Worm (Caenorhabditis elegans) whole organism, late embryonic: Measurements from ENCODE around the gene Y62F5A.12.

Experiments used
- F13H6.1 ChIP-seq: sonication (generic microtip); optimal IDR thresholded peaks from 2 replicates; lab custom pipeline; 2016; ENCODE audit warnings: missing genetic modification characterization, missing compliant biosample characterization
- T23F11.4 ChIP-seq: fragments of 200-800 bp; sonication (Bioruptor generic); optimal IDR thresholded peaks from 2 replicates; lab custom pipeline; 2018; ENCODE audit warnings: mild to moderate bottlenecking, missing genetic modification characterization, missing compliant biosample characterization
- ahr-1 ChIP-seq: sonication (generic microtip); optimal IDR thresholded peaks from 2 replicates; lab custom pipeline; 2016; ENCODE audit warnings: missing genetic modification characterization, missing compliant biosample characterization
- ceh-22 ChIP-seq: sonication (generic microtip); optimal IDR thresholded peaks from 2 replicates; lab custom pipeline; 2017; ENCODE audit warnings: missing biosample characterization, missing genetic modification characterization
- ceh-24 ChIP-seq: sonication (generic microtip); optimal IDR thresholded peaks from 2 replicates; lab custom pipeline; 2016; ENCODE audit warnings: mild to moderate bottlenecking, missing genetic modification characterization, missing compliant biosample characterization
- ceh-31 ChIP-seq: sonication (generic microtip); optimal IDR thresholded peaks from 2 replicates; lab custom pipeline; 2016; ENCODE audit warnings: missing genetic modification characterization, missing compliant biosample characterization
- ceh-34 ChIP-seq: sonication (generic microtip); optimal IDR thresholded peaks from 2 replicates; lab custom pipeline; 2016; ENCODE audit warnings: mild to moderate bottlenecking, missing genetic modification characterization, missing compliant biosample characterization
- ceh-45 ChIP-seq: fragments of 200-800 bp; sonication (Bioruptor generic); IDR thresholded peaks from 2 replicates; pipeline ENCODE4 v1.3.6; 2022; ENCODE audit warnings: missing genetic modification reagents, missing genetic modification characterization, missing compliant biosample characterization
- ceh-9 ChIP-seq: sonication (generic microtip); optimal IDR thresholded peaks from 2 replicates; lab custom pipeline; 2016; ENCODE audit warnings: mild to moderate bottlenecking, missing genetic modification characterization, inconsistent platforms, missing compliant biosample characterization
- dve-1 ChIP-seq: sonication (generic microtip); optimal IDR thresholded peaks from 2 replicates; lab custom pipeline; 2017; ENCODE audit warnings: antibody characterized with exemption, mild to moderate bottlenecking, missing genetic modification characterization, missing compliant biosample characterization
- elt-2 ChIP-seq: sonication (generic microtip); optimal IDR thresholded peaks from 2 replicates; lab custom pipeline; 2016; ENCODE audit warnings: missing genetic modification reagents, missing genetic modification characterization, missing compliant biosample characterization
- elt-4 ChIP-seq: sonication (generic microtip); optimal IDR thresholded peaks from 2 replicates; lab custom pipeline; 2016; ENCODE audit warnings: missing genetic modification characterization, missing compliant biosample characterization
- ets-4 ChIP-seq: sonication (generic microtip); optimal IDR thresholded peaks from 2 replicates; lab custom pipeline; 2016; ENCODE audit warnings: missing genetic modification characterization, missing compliant biosample characterization
- fkh-10 ChIP-seq: fragments of 150-350 bp; optimal IDR thresholded peaks from 2 replicates; lab custom pipeline; 2014; ENCODE audit warnings: missing biosample characterization, missing genetic modification reagents, missing genetic modification characterization
- fkh-6 ChIP-seq: sonication (generic microtip); optimal IDR thresholded peaks from 2 replicates; lab custom pipeline; 2016; ENCODE audit warnings: missing genetic modification characterization, missing compliant biosample characterization
- hlh-13 ChIP-seq: fragments of 200-800 bp; sonication (Bioruptor generic); optimal IDR thresholded peaks from 2 replicates; lab custom pipeline; 2018; ENCODE audit warnings: mild to moderate bottlenecking, missing genetic modification characterization, missing compliant biosample characterization
- hlh-15 ChIP-seq: sonication (generic microtip); optimal IDR thresholded peaks from 2 replicates; lab custom pipeline; 2016; ENCODE audit warnings: missing genetic modification characterization, missing compliant biosample characterization
- hlh-30 ChIP-seq: sonication (generic microtip); optimal IDR thresholded peaks from 2 replicates; lab custom pipeline; 2017; ENCODE audit warnings: antibody characterized with exemption, missing genetic modification characterization, missing compliant biosample characterization; ENCODE audit not compliant: insufficient read depth
- hlh-8 ChIP-seq: sonication (generic microtip); optimal IDR thresholded peaks from 2 replicates; lab custom pipeline; 2016; ENCODE audit warnings: missing genotype, missing genetic modification characterization, missing compliant biosample characterization
- lim-6 ChIP-seq: sonication (generic microtip); optimal IDR thresholded peaks from 2 replicates; lab custom pipeline; 2016; ENCODE audit warnings: missing genetic modification characterization, missing compliant biosample characterization
- lin-11 ChIP-seq: fragments of 200-800 bp; sonication (Bioruptor generic); optimal IDR thresholded peaks from 2 replicates; lab custom pipeline; 2018; ENCODE audit warnings: mild to moderate bottlenecking, missing genetic modification characterization, missing compliant biosample characterization
- madf-2 ChIP-seq: sonication (generic microtip); optimal IDR thresholded peaks from 2 replicates; lab custom pipeline; 2017; ENCODE audit warnings: missing genetic modification characterization, missing compliant biosample characterization
- mec-3 ChIP-seq: sonication (generic microtip); optimal IDR thresholded peaks from 2 replicates; lab custom pipeline; 2016; ENCODE audit warnings: borderline replicate concordance, missing genetic modification characterization, missing compliant biosample characterization
- nfya-1 ChIP-seq: sonication (generic microtip); optimal IDR thresholded peaks from 2 replicates; lab custom pipeline; 2017; ENCODE audit warnings: missing genetic modification characterization, mild to moderate bottlenecking, missing compliant biosample characterization, antibody characterized with exemption, moderate library complexity
- odd-2 ChIP-seq: sonication (generic microtip); optimal IDR thresholded peaks from 2 replicates; lab custom pipeline; 2017; ENCODE audit warnings: antibody characterized with exemption, mild to moderate bottlenecking, missing genetic modification characterization, missing compliant biosample characterization
- pat-9 ChIP-seq: fragments of 200-800 bp; sonication (Bioruptor generic); optimal IDR thresholded peaks from 2 replicates; lab custom pipeline; 2018; ENCODE audit warnings: mild to moderate bottlenecking, missing genetic modification characterization, moderate library complexity, missing compliant biosample characterization
- pha-2 ChIP-seq: sonication (generic microtip); optimal IDR thresholded peaks from 2 replicates; lab custom pipeline; 2017; ENCODE audit warnings: mild to moderate bottlenecking, missing genetic modification characterization, missing compliant biosample characterization
- pha-4 ChIP-seq: fragments of 150-350 bp; optimal IDR thresholded peaks from 2 replicates; lab custom pipeline; 2018; ENCODE audit warnings: missing biosample characterization, missing genetic modification reagents, missing genetic modification characterization
- pros-1 ChIP-seq: fragments of 150-350 bp; optimal IDR thresholded peaks from 2 replicates; lab custom pipeline; 2014; ENCODE audit warnings: missing biosample characterization, missing genetic modification reagents, missing genetic modification characterization
- ref-2 ChIP-seq: sonication (generic microtip); optimal IDR thresholded peaks from 2 replicates; lab custom pipeline; 2016; ENCODE audit warnings: missing genetic modification characterization, missing compliant biosample characterization
- rnt-1 ChIP-seq: sonication (generic microtip); optimal IDR thresholded peaks from 2 replicates; lab custom pipeline; 2016; ENCODE audit warnings: missing genetic modification characterization, missing compliant biosample characterization
- sdc-2 ChIP-seq: sonication (generic microtip); optimal IDR thresholded peaks from 2 replicates; lab custom pipeline; 2016; ENCODE audit warnings: missing genotype, missing genetic modification characterization, missing compliant biosample characterization
- sox-2 ChIP-seq: fragments of 200-800 bp; sonication (Bioruptor generic); IDR thresholded peaks from 2 replicates; pipeline ENCODE4 v1.3.6; 2022; ENCODE audit warnings: missing genetic modification reagents, missing genetic modification characterization, missing compliant biosample characterization
- syd-9 ChIP-seq: sonication (generic microtip); optimal IDR thresholded peaks from 2 replicates; lab custom pipeline; 2016; ENCODE audit warnings: mild to moderate bottlenecking, missing genetic modification characterization, moderate library complexity, missing compliant biosample characterization
- tbx-2 ChIP-seq: sonication (generic microtip); optimal IDR thresholded peaks from 2 replicates; lab custom pipeline; 2016; ENCODE audit warnings: missing genetic modification characterization, missing compliant biosample characterization
- ttx-3 ChIP-seq: sonication (generic microtip); optimal IDR thresholded peaks from 2 replicates; lab custom pipeline; 2016; ENCODE audit warnings: missing genetic modification reagents, missing genetic modification characterization, missing compliant biosample characterization
- unc-55 ChIP-seq: sonication (generic microtip); optimal IDR thresholded peaks from 2 replicates; lab custom pipeline; 2017; ENCODE audit warnings: missing biosample characterization, missing genetic modification reagents, missing genetic modification characterization

Gene Y62F5A.12

ce11 chrII:11526954-11527353, 7.3 kb downstream of the Y62F5A.12 start, which contains the start of gene age-1:
TSS of gene age-1 (minus strand) at chrII:11527054.
- no peak for TF ChIP-seq elt-2 (tag; lab: Kevin White, UChicago)
- TF ChIP-seq ets-4 (tag; lab: Kevin White, UChicago): no peak
- TF ChIP-seq pha-2 (tag; lab: Kevin White, UChicago): no peak
- no peak for TF ChIP-seq lin-11 (tag; lab: Kevin White, UChicago)
- TF ChIP-seq pros-1 (tag; lab: Kevin White, UChicago): no peak
- TF ChIP-seq ceh-24 (tag; lab: Kevin White, UChicago): no peak
- no peak for TF ChIP-seq dve-1 (tag; lab: Kevin White, UChicago)
- no peak for TF ChIP-seq ceh-9 (tag; lab: Kevin White, UChicago)
- TF ChIP-seq sox-2 (GFP tag; lab: Robert Waterston, UW): no peak
- no peak for TF ChIP-seq hlh-8 (tag; lab: Kevin White, UChicago)
- TF ChIP-seq odd-2 (tag; lab: Kevin White, UChicago): no peak
- TF ChIP-seq lim-6 (tag; lab: Kevin White, UChicago): no peak
- no peak for TF ChIP-seq rnt-1
- no peak for TF ChIP-seq ceh-31 (tag; lab: Kevin White, UChicago)
- no peak for TF ChIP-seq sdc-2 (tag; lab: Kevin White, UChicago)

- TF ChIP-seq ceh-45 (GFP tag; lab: Robert Waterston, UW) (no peak), ets-4 (tag; lab: Kevin White, UChicago) (no peak), fkh-6 (tag; lab: Kevin White, UChicago) (no peak), F13H6.1 (no peak), ahr-1 (tag; lab: Kevin White, UChicago) (no peak), hlh-15 (tag; lab: Kevin White, UChicago) (no peak), mec-3 (tag; lab: Kevin White, UChicago) (no peak), odd-2 (tag; lab: Kevin White, UChicago) (no peak), pha-4 (tag; lab: Kevin White, UChicago) (no peak), lim-6 (tag; lab: Kevin White, UChicago) (no peak), rnt-1 (no peak), hlh-13 (GFP tag; lab: Kevin White, UChicago) (no peak), hlh-30 (tag; lab: Kevin White, UChicago) (no peak), T23F11.4 (GFP tag; lab: Kevin White, UChicago) (no peak), fkh-10 (GFP tag; lab: Kevin White, UChicago) (no peak)
- TF ChIP-seq, all 69 proteins: peak for 0
These were observed 13.0 kb downstream of the Y62F5A.12 start, which contains the start of gene Y62F5A.10 for ce11 chrII:11521300-11521699. TSS of gene Y62F5A.10 (plus strand) at chrII:11521600.

ce11 chrII:11518184-11518583, 16.1 kb downstream of the Y62F5A.12 start, which contains the start of gene B0334.10:
TSS of gene B0334.10 (plus strand) at chrII:11518484.
- no peak for TF ChIP-seq elt-4 (tag; lab: Kevin White, UChicago)
- TF ChIP-seq T23F11.4 (GFP tag; lab: Kevin White, UChicago): no peak
- TF ChIP-seq nfya-1 (tag; lab: Kevin White, UChicago): no peak
- no peak for TF ChIP-seq ahr-1 (tag; lab: Kevin White, UChicago)
- TF ChIP-seq ttx-3: no peak

- TF ChIP-seq syd-9: no peak
- TF ChIP-seq ceh-22 (tag; lab: Kevin White, UChicago): no peak
- TF ChIP-seq ref-2 (tag; lab: Kevin White, UChicago): no peak
- no peak for TF ChIP-seq lim-6 (tag; lab: Kevin White, UChicago)
- TF ChIP-seq madf-2 (tag; lab: Kevin White, UChicago): no peak
- no peak for TF ChIP-seq T23F11.4 (GFP tag; lab: Kevin White, UChicago)
- TF ChIP-seq pat-9 (tag; lab: Kevin White, UChicago): no peak
- TF ChIP-seq nfya-1 (tag; lab: Kevin White, UChicago): no peak
- TF ChIP-seq hlh-30 (tag; lab: Kevin White, UChicago): no peak
- TF ChIP-seq lin-11 (tag; lab: Kevin White, UChicago): no peak
- no peak for TF ChIP-seq hlh-15 (tag; lab: Kevin White, UChicago)
- no peak for TF ChIP-seq tbx-2 (tag; lab: Kevin White, UChicago)
- no peak for TF ChIP-seq F13H6.1
- no peak for TF ChIP-seq unc-55 (GFP tag; lab: Kevin White, UChicago)
- TF ChIP-seq ceh-34: no peak
These were observed 19.5 kb downstream of the Y62F5A.12 start, which contains the start of gene srh-44 for ce11 chrII:11514775-11515174. TSS of gene srh-44 (plus strand) at chrII:11515075.
